Fruit fly (Drosophila melanogaster) whole organism: ENCODE measurements around the gene CG14720.

Experiments used
- CG8478 ChIP-seq: fragments of >200 bp; optimal IDR thresholded peaks from 2 replicates; lab custom pipeline; 2018; ENCODE audit warnings: inconsistent platforms
- EcR ChIP-seq, 2 experiments: fragments of >200 bp; optimal IDR thresholded peaks; 2 replicates each; lab custom pipeline; 2017; ENCODE audit warnings: missing biosample characterization in 2 of 2, missing genetic modification characterization in 2 of 2, missing genetic modification reagents in 2 of 2
- pan ChIP-seq: fragments of >200 bp; optimal IDR thresholded peaks from 2 replicates; lab custom pipeline; 2017
- psq ChIP-seq: fragments of >200 bp; optimal IDR thresholded peaks from 2 replicates; lab custom pipeline; 2017

DNA sequence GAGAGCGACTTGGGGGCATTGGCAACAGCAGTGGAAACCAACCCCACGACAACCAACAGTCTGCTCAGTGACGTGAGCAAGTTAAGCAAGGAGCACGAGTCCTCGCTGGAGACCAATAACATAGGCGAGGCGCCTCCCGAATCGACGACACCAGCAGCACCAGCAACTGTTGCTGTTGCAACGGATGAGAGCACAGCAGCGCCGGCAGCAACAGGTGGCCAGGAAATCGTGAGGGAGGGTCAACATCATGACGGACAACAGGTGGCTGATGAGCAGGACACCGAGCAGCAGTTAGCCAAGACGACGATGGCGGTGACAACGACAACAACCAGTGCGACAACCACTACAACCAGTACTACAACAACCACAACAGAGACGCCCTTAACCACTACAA is 41.5 kb upstream of the CG14720 start:
- TF ChIP-seq pan: no peak
- no peak for TF ChIP-seq CG8478 (lab: Kevin White, UChicago)
- no peak for TF ChIP-seq EcR (GFP tag; optimal IDR thresholded peaks at IDR 0.05; lab: Kevin White, UChicago)
- no peak for TF ChIP-seq psq (lab: Kevin White, UChicago)
